Worm (Caenorhabditis elegans) whole organism, L4 larva: ENCODE measurements around the gene K08C7.7.
"Not testable (repeated sequence)": the region's sequence is repeated elsewhere in the genome, so short reads cannot be mapped to it uniquely, and the experiment has no call there.

Experiments
- F10B5.3 ChIP-seq: sonication (generic microtip); optimal IDR thresholded peaks from 2 replicates; lab custom pipeline; 2016; ENCODE audit warnings: mild to moderate bottlenecking, missing genetic modification characterization, missing compliant biosample characterization
- arid-1 ChIP-seq: fragments of 200-800 bp; sonication (Bioruptor generic); conservative IDR thresholded peaks from 2 replicates; pipeline ENCODE4 v1.3.6; 2022; ENCODE audit warnings: missing genetic modification reagents, missing genetic modification characterization, missing compliant biosample characterization
- ceh-28 ChIP-seq: fragments of 150-350 bp; optimal IDR thresholded peaks from 2 replicates; lab custom pipeline; 2014; ENCODE audit warnings: missing biosample characterization, missing genetic modification reagents, missing genetic modification characterization
- ceh-82 ChIP-seq: sonication (generic microtip); optimal IDR thresholded peaks from 2 replicates; lab custom pipeline; 2017; ENCODE audit warnings: missing biosample characterization, missing genetic modification characterization
- dpl-1 ChIP-seq: fragments of 150-350 bp; optimal IDR thresholded peaks from 2 replicates; lab custom pipeline; 2014; ENCODE audit warnings: missing biosample characterization, missing genetic modification reagents, missing genetic modification characterization
- hlh-30 ChIP-seq: sonication (generic microtip); optimal IDR thresholded peaks from 2 replicates; lab custom pipeline; 2017; ENCODE audit warnings: antibody characterized with exemption, mild to moderate bottlenecking, missing genetic modification characterization, missing compliant biosample characterization; ENCODE audit not compliant: insufficient read depth
- lin-39 ChIP-seq: fragments of 150-350 bp; optimal IDR thresholded peaks from 2 replicates; lab custom pipeline; 2014; ENCODE audit warnings: missing biosample characterization, missing genetic modification reagents, missing genetic modification characterization
- nhr-11 ChIP-seq: fragments of 150-350 bp; optimal IDR thresholded peaks from 2 replicates; lab custom pipeline; 2014; ENCODE audit warnings: missing biosample characterization, missing genetic modification characterization
- nhr-28 ChIP-seq: fragments of 150-350 bp; optimal IDR thresholded peaks from 2 replicates; lab custom pipeline; 2014; ENCODE audit warnings: missing biosample characterization, missing genetic modification characterization
- nhr-41 ChIP-seq: fragments of 200-800 bp; sonication (Bioruptor generic); IDR thresholded peaks from 2 replicates; pipeline ENCODE4 v1.3.6; 2022; ENCODE audit warnings: missing genetic modification reagents, missing genetic modification characterization, missing compliant biosample characterization
- pha-4 ChIP-seq, 2 experiments: fragments of 150-350 bp in 1 of 2; fragments of 200-800 bp in 1 of 2; sonication (Bioruptor generic) in 1 of 2; IDR thresholded peaks in 1 of 2; optimal IDR thresholded peaks in 1 of 2; 2 replicates each; pipeline versions ENCODE4 v1.3.6 to Lab custom; 2014 to 2022; ENCODE audit warnings: missing genetic modification characterization in 2 of 2, missing genetic modification reagents in 2 of 2, missing biosample characterization in 1 of 2, missing compliant biosample characterization in 1 of 2
- pqm-1 ChIP-seq: sonication (generic microtip); optimal IDR thresholded peaks from 2 replicates; lab custom pipeline; 2017; ENCODE audit warnings: missing biosample characterization, missing genetic modification characterization
- ztf-11 ChIP-seq: fragments of 150-350 bp; optimal IDR thresholded peaks from 2 replicates; lab custom pipeline; 2014; ENCODE audit warnings: missing biosample characterization, missing genetic modification characterization

ce11 chrIV:10658366-10658765 lies 5.9 kb upstream of the K08C7.7 start:
- TF ChIP-seq pha-4 (GFP tag; IDR thresholded peaks at IDR 0.05; lab: Robert Waterston, UW) (peak; percentile 61; the same call in 1 of the 2 replicates), arid-1 (GFP tag; lab: Robert Waterston, UW) (peak; percentile 85), nhr-41 (peak; percentile 80; the same call in 1 of the 2 replicates)
- not testable (repeated sequence) for TF ChIP-seq pha-4 (tag; optimal IDR thresholded peaks at IDR 0.05; lab: Kevin White, UChicago); nhr-28 (tag; lab: Kevin White, UChicago); ztf-11 (tag; lab: Kevin White, UChicago); pqm-1 (tag; lab: Kevin White, UChicago); ceh-28 (tag; lab: Kevin White, UChicago); nhr-11 (tag; lab: Kevin White, UChicago); hlh-30 (tag; lab: Kevin White, UChicago); ceh-82; F10B5.3 (tag; lab: Kevin White, UChicago); dpl-1 (GFP tag; lab: Kevin White, UChicago); lin-39 (tag; lab: Kevin White, UChicago)
